Worm (Caenorhabditis elegans) whole organism, L1 larva: Measurements from ENCODE around the gene ZK1058.9.

Experiments used
- C04F5.9 ChIP-seq: sonication (generic microtip); optimal IDR thresholded peaks from 2 replicates; lab custom pipeline; 2016; ENCODE audit warnings: missing genetic modification characterization, missing compliant biosample characterization
- C16A3.4 ChIP-seq: fragments of 150-350 bp; optimal IDR thresholded peaks from 2 replicates; lab custom pipeline; 2014; ENCODE audit warnings: missing biosample characterization, missing genetic modification characterization
- Y116A8C.19 ChIP-seq: sonication (generic microtip); optimal IDR thresholded peaks from 2 replicates; lab custom pipeline; 2016; ENCODE audit warnings: missing compliant biosample characterization, missing genetic modification characterization, borderline replicate concordance
- ama-1 ChIP-seq: fragments of 150-350 bp; optimal IDR thresholded peaks from 2 replicates; lab custom pipeline; 2014
- blmp-1 ChIP-seq: fragments of 150-350 bp; optimal IDR thresholded peaks from 2 replicates; lab custom pipeline; 2014; ENCODE audit warnings: missing biosample characterization, missing genetic modification characterization
- ceh-8 ChIP-seq: fragments of 200-800 bp; sonication (Bioruptor generic); optimal IDR thresholded peaks from 2 replicates; lab custom pipeline; 2018; ENCODE audit warnings: mild to moderate bottlenecking, missing genetic modification characterization, moderate library complexity, missing compliant biosample characterization
- ceh-82 ChIP-seq, 3 experiments: fragments of 150-350 bp in 1 of 3; sonication (generic microtip) in 2 of 3; optimal IDR thresholded peaks; 2 replicates each; lab custom pipeline; 2014 to 2017; ENCODE audit warnings: missing biosample characterization in 3 of 3, missing genetic modification characterization in 3 of 3
- ceh-90 ChIP-seq: sonication (generic microtip); optimal IDR thresholded peaks from 2 replicates; lab custom pipeline; 2016; ENCODE audit warnings: missing genetic modification characterization, missing compliant biosample characterization
- ces-1 ChIP-seq: fragments of 150-350 bp; optimal IDR thresholded peaks from 2 replicates; lab custom pipeline; 2014; ENCODE audit warnings: missing biosample characterization, missing genetic modification reagents, missing genetic modification characterization
- dpl-1 ChIP-seq, 3 experiments: fragments of 150-350 bp in 2 of 3; sonication (generic microtip) in 1 of 3; optimal IDR thresholded peaks; 2 replicates each; lab custom pipeline; 2014 to 2017; ENCODE audit warnings: missing biosample characterization in 3 of 3, missing genetic modification characterization in 3 of 3, missing genetic modification reagents in 3 of 3
- dsc-1 ChIP-seq: sonication (generic microtip); optimal IDR thresholded peaks from 2 replicates; lab custom pipeline; 2016; ENCODE audit warnings: mild to moderate bottlenecking, missing genetic modification characterization, missing compliant biosample characterization
- efl-1 ChIP-seq, 4 experiments: fragments of 150-350 bp; optimal IDR thresholded peaks in 3 of 4; peaks in 1 of 4; 1 replicate in 1 of 4; 2 replicates in 3 of 4; lab custom pipeline; 2014; ENCODE audit warnings: missing biosample characterization in 2 of 4, missing genetic modification characterization in 2 of 4, missing genetic modification reagents in 2 of 4
- efl-3 ChIP-seq: fragments of 200-800 bp; sonication (Bioruptor generic); optimal IDR thresholded peaks from 2 replicates; lab custom pipeline; 2018; ENCODE audit warnings: mild to moderate bottlenecking, missing genetic modification characterization, missing compliant biosample characterization
- fkh-4 ChIP-seq: sonication (generic microtip); optimal IDR thresholded peaks from 2 replicates; lab custom pipeline; 2016; ENCODE audit warnings: missing compliant biosample characterization, missing genetic modification characterization, borderline replicate concordance
- fkh-8 ChIP-seq: sonication (generic microtip); optimal IDR thresholded peaks from 2 replicates; lab custom pipeline; 2016; ENCODE audit warnings: mild to moderate bottlenecking, missing genetic modification characterization, missing compliant biosample characterization
- grh-1 ChIP-seq: fragments of 200-800 bp; sonication (Bioruptor generic); IDR thresholded peaks from 2 replicates; pipeline ENCODE4 v1.3.6; 2022; ENCODE audit warnings: missing genetic modification reagents, missing genetic modification characterization, missing compliant biosample characterization
- lin-13 ChIP-seq: fragments of 150-350 bp; optimal IDR thresholded peaks from 2 replicates; lab custom pipeline; 2014; ENCODE audit warnings: missing biosample characterization, missing genetic modification reagents, missing genetic modification characterization
- lin-14 ChIP-seq: fragments of 200-800 bp; sonication (Bioruptor generic); optimal IDR thresholded peaks from 2 replicates; lab custom pipeline; 2018; ENCODE audit warnings: mild to moderate bottlenecking, missing genetic modification characterization, moderate library complexity, missing compliant biosample characterization
- lin-35 ChIP-seq, 2 experiments: fragments of 150-350 bp; optimal IDR thresholded peaks; 2 replicates each; lab custom pipeline; 2014; ENCODE audit warnings: missing biosample characterization in 2 of 2, missing genetic modification characterization in 2 of 2, missing genetic modification reagents in 2 of 2
- lin-39 ChIP-seq: fragments of 150-350 bp; optimal IDR thresholded peaks from 2 replicates; lab custom pipeline; 2014; ENCODE audit warnings: missing biosample characterization, missing genetic modification reagents, missing genetic modification characterization
- lsy-2 ChIP-seq, 2 experiments: fragments of 150-350 bp; optimal IDR thresholded peaks; 2 replicates each; lab custom pipeline; 2014; ENCODE audit warnings: missing biosample characterization in 2 of 2, missing genetic modification characterization in 2 of 2
- mdl-1 ChIP-seq, 2 experiments: fragments of 150-350 bp; optimal IDR thresholded peaks; 2 replicates each; lab custom pipeline; 2014 to 2017; ENCODE audit warnings: missing biosample characterization in 2 of 2, missing genetic modification characterization in 2 of 2, inconsistent platforms in 1 of 2
- mep-1 ChIP-seq: fragments of 150-350 bp; optimal IDR thresholded peaks from 2 replicates; lab custom pipeline; 2014; ENCODE audit warnings: missing biosample characterization, missing genetic modification characterization
- nhr-11 ChIP-seq: fragments of 150-350 bp; optimal IDR thresholded peaks from 2 replicates; lab custom pipeline; 2014; ENCODE audit warnings: missing biosample characterization, missing genetic modification characterization
- nhr-20 ChIP-seq: sonication (generic microtip); optimal IDR thresholded peaks from 2 replicates; lab custom pipeline; 2016; ENCODE audit warnings: mild to moderate bottlenecking, missing genetic modification characterization, missing compliant biosample characterization
- nhr-47 ChIP-seq: sonication (generic microtip); optimal IDR thresholded peaks from 2 replicates; lab custom pipeline; 2016; ENCODE audit warnings: mild to moderate bottlenecking, missing genetic modification characterization, moderate library complexity, missing compliant biosample characterization
- nhr-71 ChIP-seq: sonication (generic microtip); optimal IDR thresholded peaks from 2 replicates; lab custom pipeline; 2016; ENCODE audit warnings: mild to moderate bottlenecking, missing genetic modification characterization, moderate library complexity, missing compliant biosample characterization
- nhr-85 ChIP-seq: sonication (generic microtip); peaks from one replicate; lab custom pipeline; 2016; ENCODE audit warnings: missing genetic modification characterization, inconsistent platforms, missing compliant biosample characterization
- nhr-90 ChIP-seq: sonication (generic microtip); optimal IDR thresholded peaks from 2 replicates; lab custom pipeline; 2016; ENCODE audit warnings: mild to moderate bottlenecking, missing genetic modification characterization, missing compliant biosample characterization; ENCODE audit not compliant: poor library complexity
- rnt-1 ChIP-seq: sonication (generic microtip); optimal IDR thresholded peaks from 2 replicates; lab custom pipeline; 2016; ENCODE audit warnings: mild to moderate bottlenecking, missing genetic modification characterization, moderate library complexity, missing compliant biosample characterization
- skn-1 ChIP-seq: fragments of 150-350 bp; optimal IDR thresholded peaks from 2 replicates; lab custom pipeline; 2014; ENCODE audit warnings: missing biosample characterization, missing genetic modification characterization
- snpc-4 ChIP-seq: fragments of 150-350 bp; optimal IDR thresholded peaks from 2 replicates; lab custom pipeline; 2014; ENCODE audit warnings: missing biosample characterization, missing genetic modification characterization
- snu-23 ChIP-seq: sonication (generic microtip); optimal IDR thresholded peaks from 2 replicates; lab custom pipeline; 2016; ENCODE audit warnings: missing genetic modification characterization, missing compliant biosample characterization
- sptf-1 ChIP-seq: fragments of 150-350 bp; optimal IDR thresholded peaks from 2 replicates; lab custom pipeline; 2014; ENCODE audit warnings: missing biosample characterization, missing genetic modification characterization
- swsn-7 ChIP-seq: sonication (generic microtip); optimal IDR thresholded peaks from 2 replicates; lab custom pipeline; 2016; ENCODE audit warnings: missing genetic modification characterization, missing compliant biosample characterization
- tbx-2 ChIP-seq: sonication (generic microtip); optimal IDR thresholded peaks from 2 replicates; lab custom pipeline; 2016; ENCODE audit warnings: missing genetic modification characterization, missing compliant biosample characterization
- unc-62 ChIP-seq: fragments of 150-350 bp; optimal IDR thresholded peaks from 2 replicates; lab custom pipeline; 2014; ENCODE audit warnings: missing biosample characterization, missing genetic modification reagents, missing genetic modification characterization
- unc-86 ChIP-seq: sonication (generic microtip); optimal IDR thresholded peaks from 2 replicates; lab custom pipeline; 2016; ENCODE audit warnings: missing genetic modification characterization, missing compliant biosample characterization
- vab-15 ChIP-seq: sonication (generic microtip); optimal IDR thresholded peaks from 2 replicates; lab custom pipeline; 2017; ENCODE audit warnings: missing genotype, mild to moderate bottlenecking, missing genetic modification characterization, missing compliant biosample characterization
- ztf-11 ChIP-seq, 2 experiments: sonication (generic microtip); optimal IDR thresholded peaks; 2 replicates each; lab custom pipeline; 2016 to 2017; ENCODE audit warnings: missing genetic modification characterization in 2 of 2, missing biosample characterization in 1 of 2, missing compliant biosample characterization in 1 of 2
- ztf-4 ChIP-seq: fragments of 150-350 bp; optimal IDR thresholded peaks from 2 replicates; lab custom pipeline; 2014; ENCODE audit warnings: missing biosample characterization, missing genetic modification characterization

Gene ZK1058.9

ce11 chrIII:3957850-3958249 is 31.8 kb upstream of the ZK1058.9 start:
- TF ChIP-seq efl-3 (no peak), nhr-11 (no peak), swsn-7 (no peak)

DNA sequence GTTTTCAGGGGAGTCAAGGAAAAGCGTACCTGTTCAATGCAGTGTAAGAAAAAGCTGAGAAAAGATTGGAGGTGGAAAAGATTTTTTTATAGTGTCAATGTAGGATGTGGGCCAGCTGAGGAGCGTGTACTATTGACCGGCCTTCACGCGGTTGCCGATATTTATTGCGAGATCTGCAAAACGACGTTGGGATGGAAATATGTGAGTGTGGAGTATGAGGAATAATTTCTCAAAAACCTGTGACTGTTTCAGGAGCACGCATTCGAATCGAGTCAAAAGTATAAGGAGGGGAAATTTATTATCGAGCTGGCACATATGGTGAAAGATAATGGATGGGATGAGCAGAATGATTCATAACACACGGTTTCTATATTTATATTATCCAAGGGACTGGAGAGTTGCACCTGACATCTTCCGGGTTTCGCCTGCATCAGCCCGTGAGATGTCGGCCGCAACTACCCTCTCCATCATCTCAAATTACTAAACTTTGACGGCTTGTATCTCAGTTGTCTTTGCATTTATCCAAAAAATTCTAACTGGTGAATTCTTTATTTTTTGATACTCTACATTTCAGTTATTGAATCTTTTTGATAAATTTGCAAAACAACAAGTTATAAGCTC is 31.2 kb upstream of the ZK1058.9 start:
- TF ChIP-seq vab-15 (no peak), lin-39 (tag; lab: Kevin White, UChicago) (no peak), dsc-1 (tag; lab: Kevin White, UChicago) (no peak), nhr-85 (tag; lab: Kevin White, UChicago) (no peak), nhr-90 (tag; lab: Kevin White, UChicago) (no peak), ama-1 (lab: Kevin White, UChicago) (peak; percentile 41), sptf-1 (no peak), ceh-8 (GFP tag; lab: Kevin White, UChicago) (no peak), snpc-4 (peak; percentile 81), tbx-2 (tag; lab: Kevin White, UChicago) (peak; percentile 6), ces-1 (GFP tag; lab: Kevin White, UChicago) (no peak), ztf-4 (tag; lab: Kevin White, UChicago) (no peak), ztf-11 (tag; optimal IDR thresholded peaks at IDR 0.05; lab: Kevin White, UChicago) (peak in 1 of 2 experiments; percentile 73), lin-13 (peak; percentile 41)

DNA sequence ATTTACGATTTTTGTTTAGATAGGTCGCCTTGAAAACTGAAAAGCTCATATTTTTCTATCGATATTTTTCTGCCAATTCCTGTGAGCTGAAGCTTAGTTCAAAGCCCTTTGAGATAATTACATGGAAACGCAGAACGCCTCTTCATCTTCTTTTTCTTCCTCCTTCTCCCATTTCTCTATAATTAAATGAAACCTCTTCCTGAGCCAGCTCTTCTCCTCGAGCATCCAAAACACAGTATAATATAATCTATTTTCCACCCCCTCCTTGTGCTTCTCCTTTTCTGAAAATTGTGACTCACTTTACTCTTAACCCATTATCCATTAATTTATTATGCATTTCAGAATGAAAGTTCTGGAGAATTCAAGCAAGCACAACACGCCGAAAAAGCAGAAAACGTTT is 30.3 kb upstream of the ZK1058.9 start, which contains the start of gene F37A8.5:
TSS of gene F37A8.5 (plus strand) at position 332 of the 400 bp plus-strand sequence.
- TF ChIP-seq nhr-71 (tag; lab: Kevin White, UChicago) (peak; percentile 15), grh-1 (no peak), ceh-90 (tag; lab: Kevin White, UChicago) (no peak)

- TF ChIP-seq rnt-1, result peak; percentile 21
- no peak for TF ChIP-seq efl-3
- peak; percentile 12 to 13 for TF ChIP-seq efl-1 (optimal IDR thresholded peaks at IDR 0.05; lab: Kevin White, UChicago)
- peak in 1 of 2 experiments; percentile 33 for TF ChIP-seq efl-1 (GFP tag; optimal IDR thresholded peaks at IDR 0.05 in 1 of 2; lab: Kevin White, UChicago)
- TF ChIP-seq C16A3.4 (tag; lab: Kevin White, UChicago), result peak; percentile 0
- peak; percentile 18 for TF ChIP-seq dsc-1 (tag; lab: Kevin White, UChicago)
- peak; percentile 13 to 16 for TF ChIP-seq lin-35 (GFP tag; optimal IDR thresholded peaks at IDR 0.05; lab: Kevin White, UChicago)
- TF ChIP-seq nhr-85 (tag; lab: Kevin White, UChicago), result peak; percentile 75
- TF ChIP-seq blmp-1 (tag; lab: Kevin White, UChicago), result peak; percentile 2
- no peak for TF ChIP-seq Y116A8C.19 (tag; lab: Kevin White, UChicago)
- TF ChIP-seq lsy-2 (tag; optimal IDR thresholded peaks at IDR 0.05; lab: Kevin White, UChicago), result peak; percentile 16 to 24
- peak; percentile 32 for TF ChIP-seq nhr-47 (tag; lab: Kevin White, UChicago)
- TF ChIP-seq ceh-8 (GFP tag; lab: Kevin White, UChicago), result no peak
- TF ChIP-seq skn-1 (tag; lab: Kevin White, UChicago), result peak; percentile 8
- TF ChIP-seq mep-1 (tag; lab: Kevin White, UChicago), result peak; percentile 29
- TF ChIP-seq swsn-7, result peak; percentile 27
- peak; percentile 65 for TF ChIP-seq nhr-71 (tag; lab: Kevin White, UChicago)
- no peak for TF ChIP-seq C04F5.9 (tag; lab: Kevin White, UChicago)
- no peak for TF ChIP-seq fkh-4
- peak; percentile 59 for TF ChIP-seq unc-86 (tag; lab: Kevin White, UChicago)
- TF ChIP-seq nhr-20 (tag; lab: Kevin White, UChicago), result no peak
- peak; percentile 66 for TF ChIP-seq ztf-4 (tag; lab: Kevin White, UChicago)
- TF ChIP-seq ceh-82 (tag; optimal IDR thresholded peaks at IDR 0.05; lab: Kevin White, UChicago), result peak in 1 of 3 experiments; percentile 15
- TF ChIP-seq dpl-1 (GFP tag; optimal IDR thresholded peaks at IDR 0.05; lab: Kevin White, UChicago), result peak in 1 of 3 experiments; percentile 15
- TF ChIP-seq lin-13, result no peak
- no peak for TF ChIP-seq unc-62 (GFP tag; lab: Kevin White, UChicago)
- TF ChIP-seq lin-14 (GFP tag; lab: Kevin White, UChicago), result peak; percentile 80
- peak; percentile 47 for TF ChIP-seq fkh-8 (tag; lab: Kevin White, UChicago)
- peak in 1 of 2 experiments; percentile 24 for TF ChIP-seq mdl-1 (tag; optimal IDR thresholded peaks at IDR 0.05; lab: Kevin White, UChicago)
- peak; percentile 26 for TF ChIP-seq snu-23 (GFP tag; lab: Kevin White, UChicago)
These were observed 29.7 kb upstream of the ZK1058.9 start for ce11 chrIII:3955674-3956073.
